Worm (Caenorhabditis elegans): ENCODE results near the gene EGAP1.5.

DNA sequence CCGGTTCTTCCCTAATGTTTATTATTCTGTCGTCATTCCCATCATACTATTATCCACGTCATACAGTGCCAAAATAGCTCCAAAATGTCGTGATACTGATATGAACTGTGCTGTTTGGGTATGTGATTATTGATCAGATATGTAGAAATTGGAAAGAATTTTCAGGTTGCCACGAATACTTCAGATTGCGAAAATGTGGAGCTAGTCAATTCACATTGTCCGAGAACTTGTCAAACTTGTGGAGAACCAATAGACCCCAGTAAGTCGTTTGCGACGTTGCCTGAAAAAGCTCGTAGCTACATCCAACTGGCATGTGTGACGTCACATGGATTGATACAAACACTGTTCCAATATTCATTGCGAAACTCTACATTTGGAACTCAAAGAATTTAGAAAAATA lies 47.1 kb upstream of the EGAP1.5 start:
- TF ChIP-seq ama-1 (optimal IDR thresholded peaks at IDR 0.05), result no peak
- no peak for TF ChIP-seq hmbx-1 (tag; optimal IDR thresholded peaks at IDR 0.05)
- no peak for TF ChIP-seq ceh-36 (tag; optimal IDR thresholded peaks at IDR 0.05)
- TF ChIP-seq B0310.2 (tag; optimal IDR thresholded peaks at IDR 0.05), result no peak
- TF ChIP-seq ceh-13 (GFP tag; optimal IDR thresholded peaks at IDR 0.05), result no peak
- no peak for TF ChIP-seq tbx-37 (GFP tag; conservative IDR thresholded peaks at IDR 0.05)
- TF ChIP-seq tra-4 (tag; optimal IDR thresholded peaks at IDR 0.05), result no peak
- TF ChIP-seq tbx-11 (GFP tag; IDR thresholded peaks at IDR 0.05), result no peak
- no peak for TF ChIP-seq aly-1 (tag; optimal IDR thresholded peaks at IDR 0.05)

Data from whole organism, early embryonic.